Worm (Caenorhabditis elegans) whole organism, midembryonic: ENCODE measurements around the gene ndx-2.
"Not testable (repeated sequence)": the region's sequence is repeated elsewhere in the genome, so short reads cannot be mapped to it uniquely, and the experiment has no call there.

Source experiments
- T22C8.4 ChIP-seq: fragments of 200-800 bp; sonication (Bioruptor generic); IDR thresholded peaks from 2 replicates; pipeline ENCODE4 v1.3.6; 2022; ENCODE audit warnings: missing genetic modification characterization, missing compliant biosample characterization
- cog-1 ChIP-seq: sonication (generic microtip); optimal IDR thresholded peaks from 2 replicates; lab custom pipeline; 2016; ENCODE audit warnings: missing genetic modification characterization, missing compliant biosample characterization
- flt-1 ChIP-seq: fragments of 200-800 bp; sonication (Bioruptor generic); IDR thresholded peaks from 2 replicates; pipeline ENCODE4 v1.3.6; 2022; ENCODE audit warnings: missing genetic modification characterization, missing compliant biosample characterization
- klf-2 ChIP-seq: fragments of 200-800 bp; sonication (Bioruptor generic); conservative IDR thresholded peaks from 2 replicates; pipeline ENCODE4 v1.3.6; 2022; ENCODE audit warnings: missing genetic modification reagents, missing genetic modification characterization, missing compliant biosample characterization
- med-1 ChIP-seq: sonication (generic microtip); optimal IDR thresholded peaks from 2 replicates; lab custom pipeline; 2017; ENCODE audit warnings: missing genetic modification characterization, mild to moderate bottlenecking, missing compliant biosample characterization, antibody characterized with exemption, missing genetic modification reagents; ENCODE audit not compliant: insufficient read depth
- ref-1 ChIP-seq: fragments of 200-800 bp; sonication (Bioruptor generic); conservative IDR thresholded peaks from 2 replicates; pipeline ENCODE4 v1.3.6; 2022; ENCODE audit warnings: missing genetic modification reagents, missing genetic modification characterization, missing compliant biosample characterization
- tab-1 ChIP-seq: fragments of 200-800 bp; sonication (Bioruptor generic); IDR thresholded peaks from 2 replicates; pipeline ENCODE4 v1.3.6; 2022; ENCODE audit warnings: missing genetic modification characterization, missing compliant biosample characterization
- ztf-23 ChIP-seq: fragments of 200-800 bp; sonication (Bioruptor generic); IDR thresholded peaks from 2 replicates; pipeline ENCODE4 v1.3.6; 2022; ENCODE audit warnings: missing genetic modification reagents, missing genetic modification characterization, missing compliant biosample characterization
- ztf-29 ChIP-seq: fragments of 200-800 bp; sonication (Bioruptor generic); IDR thresholded peaks from 2 replicates; pipeline ENCODE4 v1.3.6; 2022; ENCODE audit warnings: missing genetic modification reagents, missing genetic modification characterization, missing compliant biosample characterization

DNA sequence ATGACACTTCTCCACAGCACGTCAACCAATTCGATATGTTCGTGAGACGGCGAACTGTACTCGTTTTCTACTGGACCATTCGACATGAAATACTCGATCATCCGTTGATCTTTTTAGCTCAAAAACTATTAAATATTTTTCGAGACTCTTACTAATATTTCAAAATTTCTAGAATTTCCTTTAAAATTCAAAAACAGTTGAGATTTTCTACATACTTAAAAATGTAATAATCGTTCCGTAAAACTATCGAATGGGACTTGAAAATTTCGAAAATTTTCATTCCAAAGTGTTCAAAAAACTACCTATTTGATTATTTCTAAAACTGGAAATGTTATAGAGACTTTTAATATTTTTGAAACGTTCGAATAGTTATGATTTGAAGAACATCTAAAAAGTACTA, 39.4 kb downstream of the ndx-2 start, which contains the start of gene sknr-1:
- not testable (repeated sequence) for TF ChIP-seq ref-1; T22C8.4 (GFP tag; lab: Robert Waterston, UW); ztf-23; flt-1; cog-1 (tag; lab: Kevin White, UChicago); med-1 (GFP tag; lab: Kevin White, UChicago); klf-2; ztf-29 (GFP tag; lab: Robert Waterston, UW); tab-1 (GFP tag; lab: Robert Waterston, UW)
